Fruit fly (Drosophila melanogaster): Measurements from ENCODE around the gene mtSSB.

mtSSB gene

dm6 chr3R:16224415-16225165, 19.5 kb upstream of the mtSSB start (continued):
- TF ChIP-seq amos (GFP tag; IDR thresholded peaks at IDR 0.05; ENCODE audit: partially characterized antibody) (no peak), bab2 (GFP tag; optimal IDR thresholded peaks at IDR 0.05) (peak; percentile 98), CG15269 (tag; optimal IDR thresholded peaks at IDR 0.05) (peak; percentile 98), jumu (GFP tag; optimal IDR thresholded peaks at IDR 0.05) (peak; percentile 98), CG12104 (GFP tag; optimal IDR thresholded peaks at IDR 0.05) (peak; percentile 96), zfh2 (GFP tag; optimal IDR thresholded peaks at IDR 0.05) (peak; percentile 95), CG1832 (GFP tag; optimal IDR thresholded peaks at IDR 0.05) (no peak), Hmx (GFP tag; optimal IDR thresholded peaks at IDR 0.05) (peak; percentile 91), CG6272 (GFP tag; IDR thresholded peaks at IDR 0.05) (peak; percentile 96), Trl (optimal IDR thresholded peaks at IDR 0.05) (peak; percentile 96 to 97), Trl (GFP tag; optimal IDR thresholded peaks at IDR 0.05) (peak; percentile 98), croc (GFP tag; conservative IDR thresholded peaks at IDR 0.05) (peak; percentile 97), CG15696 (tag; optimal IDR thresholded peaks at IDR 0.05) (peak; percentile 78), shn (GFP tag; optimal IDR thresholded peaks at IDR 0.05) (peak; percentile 94), tap (tag; optimal IDR thresholded peaks at IDR 0.05) (peak; percentile 98), aop (GFP tag; IDR thresholded peaks at IDR 0.05) (no peak), yki (optimal IDR thresholded peaks at IDR 0.05) (peak; percentile 83), gcm2 (GFP tag; optimal IDR thresholded peaks at IDR 0.05) (peak; percentile 93), btn (GFP tag; optimal IDR thresholded peaks at IDR 0.05) (peak; percentile 96), BtbVII (GFP tag; optimal IDR thresholded peaks at IDR 0.05) (peak; percentile 97), CG12744 (GFP tag; optimal IDR thresholded peaks at IDR 0.05) (peak; percentile 97), schlank (tag; optimal IDR thresholded peaks at IDR 0.05) (peak; percentile 93), ase (GFP tag; IDR thresholded peaks at IDR 0.05) (no peak), hb (GFP tag; IDR thresholded peaks at IDR 0.05; ENCODE audit: partially characterized antibody) (no peak), slou (GFP tag; optimal IDR thresholded peaks at IDR 0.05) (peak; percentile 90), lmd (GFP tag; IDR thresholded peaks at IDR 0.05) (no peak), Dip3 (GFP tag; optimal IDR thresholded peaks at IDR 0.05) (peak; percentile 97), kah (GFP tag; optimal IDR thresholded peaks at IDR 0.05) (peak; percentile 91), CG9727 (GFP tag; optimal IDR thresholded peaks at IDR 0.05) (peak; percentile 97), slbo (GFP tag; IDR thresholded peaks at IDR 0.05) (no peak), D19B (GFP tag; optimal IDR thresholded peaks at IDR 0.05) (peak; percentile 88), CG8290 (GFP tag; optimal IDR thresholded peaks at IDR 0.05) (peak; percentile 92), CG8290 (tag; optimal IDR thresholded peaks at IDR 0.05) (peak; percentile 74 to 82), CG9876 (GFP tag; optimal IDR thresholded peaks at IDR 0.05) (peak; percentile 83), Oli (tag; optimal IDR thresholded peaks at IDR 0.05) (peak; percentile 98), Gug (GFP tag; IDR thresholded peaks at IDR 0.05) (peak; percentile 95), CG11504 (tag; optimal IDR thresholded peaks at IDR 0.05) (peak; percentile 97), CG7987 (GFP tag; optimal IDR thresholded peaks at IDR 0.05) (peak; percentile 90), CG7786 (GFP tag; optimal IDR thresholded peaks at IDR 0.05) (peak; percentile 98), Asciz (GFP tag; optimal IDR thresholded peaks at IDR 0.05) (peak; percentile 98), fru (optimal IDR thresholded peaks at IDR 0.05) (no peak), MBD-R2 (GFP tag; IDR thresholded peaks at IDR 0.05) (no peak), CG10366 (GFP tag; IDR thresholded peaks at IDR 0.05) (no peak), Fer1 (GFP tag; optimal IDR thresholded peaks at IDR 0.05) (peak; percentile 99), CG6654 (GFP tag; optimal IDR thresholded peaks at IDR 0.05) (peak; percentile 88), trh (GFP tag; optimal IDR thresholded peaks at IDR 0.05) (peak; percentile 93), zen2 (GFP tag; IDR thresholded peaks at IDR 0.05; ENCODE audit: partially characterized antibody) (no peak), Hr51 (GFP tag; optimal IDR thresholded peaks at IDR 0.05) (peak; percentile 97 to 98), CG4820 (GFP tag; optimal IDR thresholded peaks at IDR 0.05) (peak; percentile 97), Drgx (GFP tag; IDR thresholded peaks at IDR 0.05) (no peak), tna (GFP tag; IDR thresholded peaks at IDR 0.05; ENCODE audit: partially characterized antibody) (no peak)

Data from whole organism, embryonic.